Fruit fly (Drosophila melanogaster) whole organism, embryonic: Measurements from ENCODE around the gene CG7896.
A peak's percentile ranks its signal among the peaks of the same experiment; 100 is the strongest.

Experiments
- C15 ChIP-seq: fragments of 200-800 bp; sonication (Bioruptor generic); IDR thresholded peaks from 3 replicates; pipeline ENCODE4 v1.3.6; 2022; ENCODE audit warnings: missing biosample characterization, missing genetic modification characterization
- CG10147 ChIP-seq: fragments of 200-800 bp; sonication (Bioruptor generic); optimal IDR thresholded peaks from 2 replicates; lab custom pipeline; 2019; ENCODE audit warnings: missing biosample characterization, mild to moderate bottlenecking, missing genetic modification characterization, moderate library complexity
- CG1024 ChIP-seq: fragments of 200-800 bp; sonication (Bioruptor generic); IDR thresholded peaks from 2 replicates; pipeline ENCODE4 v1.3.6; 2022; ENCODE audit warnings: missing biosample characterization, missing genetic modification characterization
- CG10431 ChIP-seq: fragments of 200-800 bp; sonication (Bioruptor generic); optimal IDR thresholded peaks from 3 replicates; lab custom pipeline; 2018; ENCODE audit warnings: missing biosample characterization, mild to moderate bottlenecking, missing genetic modification characterization
- CG10959 ChIP-seq: fragments of 200-800 bp; sonication (Bioruptor generic); IDR thresholded peaks from 2 replicates; pipeline ENCODE4 v1.3.6; 2022; ENCODE audit warnings: missing biosample characterization, missing genetic modification characterization
- CG13296 ChIP-seq: fragments of 200-800 bp; sonication (Bioruptor generic); optimal IDR thresholded peaks from 3 replicates; lab custom pipeline; 2018; ENCODE audit warnings: missing biosample characterization, mild to moderate bottlenecking, missing genetic modification characterization
- CG14014 ChIP-seq: fragments of 200-800 bp; sonication (Bioruptor generic); IDR thresholded peaks from 2 replicates; pipeline ENCODE4 v1.3.6; 2022; ENCODE audit warnings: missing biosample characterization, missing genetic modification characterization
- CG14441 ChIP-seq: fragments of 200-800 bp; sonication (Bioruptor generic); IDR thresholded peaks from 2 replicates; pipeline ENCODE4 v1.3.6; 2022; ENCODE audit warnings: missing biosample characterization, missing genetic modification characterization
- CG1529 ChIP-seq: fragments of 200-800 bp; sonication (Bioruptor generic); optimal IDR thresholded peaks from 3 replicates; lab custom pipeline; 2018; ENCODE audit warnings: missing biosample characterization, missing genetic modification characterization
- CG1602 ChIP-seq: fragments of 200-800 bp; sonication (Bioruptor generic); optimal IDR thresholded peaks from 3 replicates; lab custom pipeline; 2016; ENCODE audit warnings: missing biosample characterization, missing genetic modification characterization
- CG17361 ChIP-seq: fragments of 200-800 bp; sonication (Bioruptor generic); IDR thresholded peaks from 3 replicates; pipeline ENCODE4 v1.3.6; 2022; ENCODE audit warnings: missing biosample characterization, missing genetic modification characterization
- CG1832 ChIP-seq: fragments of 200-800 bp; sonication (Bioruptor generic); optimal IDR thresholded peaks from 2 replicates; lab custom pipeline; 2017; ENCODE audit warnings: missing biosample characterization, mild to moderate bottlenecking, missing genetic modification characterization, inconsistent platforms
- CG2889 ChIP-seq: fragments of 200-800 bp; sonication (Bioruptor generic); IDR thresholded peaks from 3 replicates; pipeline ENCODE4 v1.3.6; 2022; ENCODE audit warnings: missing biosample characterization, missing genetic modification characterization
- CG42726 ChIP-seq: fragments of 200-800 bp; sonication (Bioruptor generic); IDR thresholded peaks from 2 replicates; pipeline ENCODE4 v1.3.6; 2022; ENCODE audit warnings: missing biosample characterization, missing genetic modification characterization; ENCODE audit not compliant: partially characterized antibody
- CG4617 ChIP-seq: fragments of 200-800 bp; sonication (Bioruptor generic); optimal IDR thresholded peaks from 3 replicates; lab custom pipeline; 2016; ENCODE audit warnings: missing biosample characterization, missing genetic modification characterization, borderline replicate concordance
- CG5180 ChIP-seq: fragments of 200-800 bp; sonication (Bioruptor generic); optimal IDR thresholded peaks from 3 replicates; lab custom pipeline; 2017; ENCODE audit warnings: missing biosample characterization, missing genetic modification characterization, mild to moderate bottlenecking, moderate library complexity, missing genetic modification reagents
- CG5245 ChIP-seq: fragments of 200-800 bp; sonication (Bioruptor generic); optimal IDR thresholded peaks from 3 replicates; lab custom pipeline; 2016; ENCODE audit warnings: missing biosample characterization, missing genetic modification characterization
- CG6175 ChIP-seq: fragments of 200-800 bp; sonication (Bioruptor generic); IDR thresholded peaks from 3 replicates; pipeline ENCODE4 v1.3.6; 2022; ENCODE audit warnings: missing biosample characterization, missing genetic modification characterization
- CG6683 ChIP-seq: fragments of 200-800 bp; sonication (Bioruptor generic); optimal IDR thresholded peaks from 2 replicates; lab custom pipeline; 2017; ENCODE audit warnings: missing biosample characterization, mild to moderate bottlenecking, missing genetic modification characterization, missing genetic modification reagents
- CG7271 ChIP-seq: fragments of 200-800 bp; sonication (Bioruptor generic); optimal IDR thresholded peaks from 2 replicates; lab custom pipeline; 2018; ENCODE audit warnings: missing biosample characterization, mild to moderate bottlenecking, missing genetic modification characterization, moderate library complexity
- CG7745 ChIP-seq: fragments of 200-800 bp; sonication (Bioruptor generic); optimal IDR thresholded peaks from 2 replicates; lab custom pipeline; 2018; ENCODE audit warnings: missing biosample characterization, mild to moderate bottlenecking, missing genetic modification characterization, moderate library complexity
- CG8765 ChIP-seq: fragments of 200-800 bp; sonication (Bioruptor generic); IDR thresholded peaks from 2 replicates; pipeline ENCODE4 v1.3.6; 2022; ENCODE audit warnings: missing biosample characterization, missing genetic modification characterization
- CG9215 ChIP-seq: fragments of 200-800 bp; sonication (Bioruptor generic); IDR thresholded peaks from 2 replicates; pipeline ENCODE4 v1.3.6; 2022; ENCODE audit warnings: missing biosample characterization, missing genetic modification characterization
- CG9932 ChIP-seq: fragments of 200-800 bp; sonication (Bioruptor generic); IDR thresholded peaks from 2 replicates; pipeline ENCODE4 v1.3.6; 2022; ENCODE audit warnings: missing biosample characterization, missing genetic modification characterization
- Dbx ChIP-seq: fragments of 200-800 bp; sonication (Bioruptor generic); IDR thresholded peaks from 3 replicates; pipeline ENCODE4 v1.3.6; 2022; ENCODE audit warnings: missing biosample characterization, missing genetic modification characterization
- Dll ChIP-seq: fragments of 200-800 bp; sonication (Bioruptor generic); IDR thresholded peaks from 4 replicates; pipeline ENCODE4 v1.3.6; 2022; ENCODE audit warnings: missing biosample characterization, missing genetic modification characterization; ENCODE audit not compliant: partially characterized antibody
- Dp ChIP-seq: fragments of 200-800 bp; sonication (Bioruptor generic); optimal IDR thresholded peaks from 2 replicates; lab custom pipeline; 2018; ENCODE audit warnings: missing biosample characterization, mild to moderate bottlenecking, missing genetic modification characterization, moderate library complexity
- HHEX ChIP-seq: fragments of 200-800 bp; sonication (Bioruptor generic); optimal IDR thresholded peaks from 3 replicates; lab custom pipeline; 2017; ENCODE audit warnings: missing biosample characterization, mild to moderate bottlenecking, missing genetic modification characterization, missing genetic modification reagents
- Hey ChIP-seq: fragments of 200-800 bp; sonication (Bioruptor generic); optimal IDR thresholded peaks from 3 replicates; lab custom pipeline; 2018; ENCODE audit warnings: missing biosample characterization, mild to moderate bottlenecking, missing genetic modification characterization
- Hr51 ChIP-seq, 2 experiments: fragments of 200-800 bp; sonication (Bioruptor generic); optimal IDR thresholded peaks; 2 replicates in 1 of 2; 3 replicates in 1 of 2; lab custom pipeline; 2016 to 2018; ENCODE audit warnings: missing biosample characterization in 2 of 2, missing genetic modification characterization in 2 of 2, mild to moderate bottlenecking in 1 of 2, moderate library complexity in 1 of 2
- Lpt ChIP-seq: fragments of >200 bp; optimal IDR thresholded peaks from 2 replicates; lab custom pipeline; 2018; ENCODE audit warnings: missing biosample characterization, missing genetic modification characterization
- MESR4 ChIP-seq: fragments of 200-800 bp; sonication (Bioruptor generic); optimal IDR thresholded peaks from 2 replicates; lab custom pipeline; 2018; ENCODE audit warnings: missing biosample characterization, mild to moderate bottlenecking, missing genetic modification characterization, moderate library complexity
- NC2β ChIP-seq: fragments of 200-800 bp; sonication (Bioruptor generic); optimal IDR thresholded peaks from 2 replicates; lab custom pipeline; 2016; ENCODE audit warnings: missing biosample characterization, missing genetic modification characterization
- Nf-YC ChIP-seq: fragments of 200-800 bp; optimal IDR thresholded peaks from 3 replicates; lab custom pipeline; 2019; ENCODE audit warnings: missing biosample characterization, mild to moderate bottlenecking, missing genetic modification characterization, moderate library complexity
- NfI ChIP-seq: fragments of 200-800 bp; sonication (Bioruptor generic); optimal IDR thresholded peaks from 3 replicates; lab custom pipeline; 2018; ENCODE audit warnings: missing biosample characterization, mild to moderate bottlenecking, missing genetic modification characterization, moderate library complexity
- Optix ChIP-seq: fragments of 200-800 bp; sonication (Bioruptor generic); IDR thresholded peaks from 3 replicates; pipeline ENCODE4 v1.3.6; 2022; ENCODE audit warnings: missing biosample characterization, missing genetic modification characterization
- Sox102F ChIP-seq: fragments of 200-800 bp; sonication (Bioruptor generic); optimal IDR thresholded peaks from 2 replicates; lab custom pipeline; 2018; ENCODE audit warnings: missing biosample characterization, mild to moderate bottlenecking, missing genetic modification characterization, moderate library complexity
- Usf ChIP-seq: fragments of 200-800 bp; sonication (Bioruptor generic); optimal IDR thresholded peaks from 2 replicates; lab custom pipeline; 2017; ENCODE audit warnings: missing genotype, missing biosample characterization, missing genetic modification characterization
- bbx ChIP-seq: fragments of 200-800 bp; sonication (Bioruptor generic); IDR thresholded peaks from 2 replicates; pipeline ENCODE4 v1.3.6; 2022; ENCODE audit warnings: missing biosample characterization, missing genetic modification characterization; ENCODE audit not compliant: partially characterized antibody
- cad ChIP-seq: fragments of >200 bp; optimal IDR thresholded peaks from 2 replicates; lab custom pipeline; 2017; ENCODE audit warnings: missing biosample characterization, missing genetic modification characterization
- cas ChIP-seq: fragments of 200-800 bp; sonication (Bioruptor generic); IDR thresholded peaks from 2 replicates; pipeline ENCODE4 v1.3.6; 2022; ENCODE audit warnings: missing biosample characterization, missing genetic modification characterization
- chm ChIP-seq: fragments of 200-800 bp; sonication (Bioruptor generic); IDR thresholded peaks from 2 replicates; pipeline ENCODE4 v1.3.6; 2022; ENCODE audit warnings: missing biosample characterization, missing genetic modification characterization
- crp ChIP-seq, 2 experiments: fragments of 200-800 bp; sonication (Bioruptor generic); optimal IDR thresholded peaks; 2 replicates in 1 of 2; 3 replicates in 1 of 2; lab custom pipeline; 2017; ENCODE audit warnings: missing biosample characterization in 2 of 2, missing genetic modification characterization in 2 of 2, mild to moderate bottlenecking in 1 of 2, moderate library complexity in 1 of 2
- dysf ChIP-seq: fragments of 200-800 bp; sonication (Bioruptor generic); IDR thresholded peaks from 3 replicates; pipeline ENCODE4 v1.3.6; 2022; ENCODE audit warnings: missing biosample characterization, missing genetic modification characterization
- jumu ChIP-seq: fragments of 200-800 bp; sonication (Bioruptor generic); optimal IDR thresholded peaks from 3 replicates; lab custom pipeline; 2016; ENCODE audit warnings: missing biosample characterization, missing genetic modification characterization
- lab ChIP-seq: fragments of 200-800 bp; sonication (Bioruptor generic); optimal IDR thresholded peaks from 3 replicates; lab custom pipeline; 2017; ENCODE audit warnings: missing biosample characterization, missing genetic modification characterization, mild to moderate bottlenecking, moderate library complexity, missing genetic modification reagents
- nmo ChIP-seq: fragments of 200-800 bp; sonication (Bioruptor generic); optimal IDR thresholded peaks from 2 replicates; lab custom pipeline; 2018; ENCODE audit warnings: missing biosample characterization, mild to moderate bottlenecking, missing genetic modification characterization, moderate library complexity
- pan ChIP-seq, 4 experiments: fragments of >200 bp in 3 of 4; fragments of 200-800 bp in 1 of 4; sonication (Bioruptor generic) in 1 of 4; optimal IDR thresholded peaks in 3 of 4; IDR thresholded peaks in 1 of 4; 2 replicates each; pipeline versions ENCODE4 v1.3.6 to Lab custom; 2017 to 2022; ENCODE audit warnings: missing biosample characterization in 2 of 4, missing genetic modification characterization in 2 of 4, mixed read lengths in 1 of 4
- peb ChIP-seq: fragments of 200-800 bp; sonication (Bioruptor generic); IDR thresholded peaks from 2 replicates; pipeline ENCODE4 v1.3.6; 2022; ENCODE audit warnings: missing biosample characterization, missing genetic modification characterization
- ro ChIP-seq: fragments of 200-800 bp; sonication (Bioruptor generic); IDR thresholded peaks from 2 replicates; pipeline ENCODE4 v1.3.6; 2022; ENCODE audit warnings: missing biosample characterization, missing genetic modification characterization
- tin ChIP-seq: fragments of 200-800 bp; sonication (Bioruptor generic); optimal IDR thresholded peaks from 3 replicates; lab custom pipeline; 2016; ENCODE audit warnings: missing biosample characterization, missing genetic modification characterization

Gene CG7896

DNA sequence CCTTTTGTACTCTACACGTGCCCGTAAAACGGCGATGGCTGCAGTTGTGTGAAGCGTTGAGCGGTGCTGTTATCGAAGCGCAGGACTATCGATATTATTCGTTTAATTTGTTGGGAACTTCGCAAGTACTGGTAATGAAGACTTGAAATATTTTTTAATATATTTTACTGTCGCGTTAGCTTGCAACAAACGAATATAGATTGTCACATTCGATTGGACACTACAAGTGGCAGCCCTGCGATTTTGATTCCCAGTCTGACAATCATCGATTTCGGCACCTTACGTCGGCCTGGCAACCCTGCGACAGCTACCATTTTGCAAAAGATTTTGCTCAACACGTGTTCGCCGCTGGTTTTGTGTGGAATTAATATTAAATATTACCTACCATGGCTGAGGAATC, 21.4 kb downstream of the CG7896 start, which contains the start of the genes Nlp and Nph (continued):
- TF ChIP-seq Nf-YC (peak; percentile 39), Usf (no peak), CG1602 (GFP tag; lab: Kevin White, UChicago) (no peak), CG9932 (GFP tag; lab: Robert Waterston, UW) (peak; percentile 54), CG8765 (GFP tag; lab: Robert Waterston, UW) (no peak), CG13296 (GFP tag; lab: Kevin White, UChicago) (no peak), CG5245 (GFP tag; lab: Kevin White, UChicago) (no peak), dysf (GFP tag; lab: Robert Waterston, UW) (peak; percentile 22; the same call in 1 of the 3 replicates), CG1529 (no peak), Optix (no peak), CG17361 (GFP tag; lab: Robert Waterston, UW) (no peak), jumu (GFP tag; lab: Kevin White, UChicago) (no peak), CG1832 (GFP tag; lab: Kevin White, UChicago) (no peak), cas (GFP tag; lab: Robert Waterston, UW) (no peak), crp (GFP tag; optimal IDR thresholded peaks at IDR 0.05; lab: Kevin White, UChicago) (peak in 1 of 2 experiments; percentile 26), ro (no peak), Dbx (0 out of 3 replicates have a peak, but pooled peaks have one; percentile 36), Dll (GFP tag; lab: Robert Waterston, UW) (peak; percentile 96), NC2β (no peak), chm (GFP tag; lab: Robert Waterston, UW) (no peak), CG6683 (GFP tag; lab: Kevin White, UChicago) (no peak), cad (GFP tag; lab: Kevin White, UChicago) (no peak), CG6175 (GFP tag; lab: Robert Waterston, UW) (no peak), pan (optimal IDR thresholded peaks at IDR 0.05; lab: Kevin White, UChicago) (no peak), pan (GFP tag; optimal IDR thresholded peaks at IDR 0.05 in 1 of 2, IDR thresholded peaks at IDR 0.05 in 1 of 2) (no peak), HHEX (GFP tag; lab: Kevin White, UChicago) (no peak), C15 (GFP tag; lab: Robert Waterston, UW) (no peak), CG1024 (no peak), CG10147 (no peak), bbx (peak; percentile 76), Sox102F (GFP tag; lab: Kevin White, UChicago) (no peak), Hr51 (GFP tag; optimal IDR thresholded peaks at IDR 0.05; lab: Kevin White, UChicago) (no peak), peb (GFP tag; lab: Robert Waterston, UW) (no peak), Dp (GFP tag; lab: Kevin White, UChicago) (peak; percentile 34), NfI (GFP tag; lab: Kevin White, UChicago) (no peak), Hey (no peak), nmo (GFP tag; lab: Kevin White, UChicago) (peak; percentile 67), CG42726 (GFP tag; lab: Robert Waterston, UW) (no peak), CG10431 (GFP tag; lab: Kevin White, UChicago) (no peak), CG14441 (no peak), CG14014 (GFP tag; lab: Robert Waterston, UW) (no peak), tin (GFP tag; lab: Kevin White, UChicago) (peak; percentile 43), CG10959 (GFP tag; lab: Robert Waterston, UW) (no peak), lab (GFP tag; lab: Kevin White, UChicago) (no peak), CG7745 (no peak), MESR4 (GFP tag; lab: Kevin White, UChicago) (peak; percentile 29), CG7271 (tag; lab: Kevin White, UChicago) (no peak), CG9215 (GFP tag; lab: Robert Waterston, UW) (no peak), CG5180 (no peak), CG4617 (GFP tag; lab: Kevin White, UChicago) (peak; percentile 28), Lpt (no peak), CG2889 (GFP tag; lab: Robert Waterston, UW) (no peak)
